Worm (Caenorhabditis elegans) whole organism, midembryonic: ENCODE data around the gene F57F5.3.

Experiments
- klf-2 ChIP-seq: fragments of 200-800 bp; sonication (Bioruptor generic); conservative IDR thresholded peaks from 2 replicates; pipeline ENCODE4 v1.3.6; 2022; ENCODE audit warnings: missing genetic modification reagents, missing genetic modification characterization, missing compliant biosample characterization
- ztf-29 ChIP-seq: fragments of 200-800 bp; sonication (Bioruptor generic); IDR thresholded peaks from 2 replicates; pipeline ENCODE4 v1.3.6; 2022; ENCODE audit warnings: missing genetic modification reagents, missing genetic modification characterization, missing compliant biosample characterization

ce11 chrV:12001747-12002456 is 4.5 kb downstream of the F57F5.3 start, which contains the start of gene gcy-33:
- peak; percentile 97 for TF ChIP-seq klf-2 (GFP tag; lab: Robert Waterston, UW)
- peak; percentile 97 for TF ChIP-seq ztf-29 (GFP tag; lab: Robert Waterston, UW)
